Fruit fly (Drosophila melanogaster): Measurements from ENCODE around the gene by.

by gene

DNA sequence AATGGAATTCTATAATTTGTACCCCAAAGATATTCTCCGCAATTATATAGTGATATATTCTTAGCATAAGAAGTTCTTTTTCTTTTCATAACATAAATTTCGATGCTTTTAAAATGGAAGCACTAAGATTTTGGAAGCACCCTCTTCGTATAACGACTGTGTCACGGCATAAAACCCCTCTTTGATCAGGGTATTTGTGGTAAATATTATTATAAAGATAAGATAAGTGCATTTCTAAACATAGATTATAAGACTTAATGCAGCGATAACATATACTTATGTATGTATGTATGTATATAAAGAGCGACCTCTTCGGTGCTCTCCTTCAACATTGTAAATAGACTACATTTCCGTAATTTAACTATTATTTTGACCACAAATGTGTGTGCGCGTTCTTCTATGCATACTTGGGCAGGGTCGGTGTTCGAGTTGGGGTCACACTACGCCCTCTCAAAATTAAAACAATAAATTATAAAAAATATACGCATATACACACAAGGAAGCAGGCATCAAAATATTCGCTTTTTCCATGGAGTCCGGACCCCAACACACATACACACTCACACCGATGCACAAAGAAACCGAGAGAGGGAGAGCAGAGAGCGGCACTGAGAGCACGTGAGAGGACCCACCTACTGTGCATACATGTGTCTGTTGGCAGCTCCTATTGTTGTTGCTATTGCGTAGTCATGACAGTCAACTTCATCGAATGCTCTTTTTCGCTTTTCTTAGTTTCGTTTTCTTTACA lies 17.6 kb upstream of the by start (continued):
- TF ChIP-seq E2f1 (GFP tag; IDR thresholded peaks at IDR 0.05) = no peak
- TF ChIP-seq disco-r (GFP tag; optimal IDR thresholded peaks at IDR 0.05) = no peak
- TF ChIP-seq maf-S (GFP tag; optimal IDR thresholded peaks at IDR 0.05) = no peak
- no peak for TF ChIP-seq CG14667 (GFP tag; IDR thresholded peaks at IDR 0.05)
- TF ChIP-seq yki (optimal IDR thresholded peaks at IDR 0.05) = peak; percentile 96
- TF ChIP-seq otp (GFP tag; IDR thresholded peaks at IDR 0.05) = no peak
- TF ChIP-seq CG18476 (GFP tag; optimal IDR thresholded peaks at IDR 0.05) = no peak
- no peak for TF ChIP-seq fd64A (GFP tag; optimal IDR thresholded peaks at IDR 0.05)
- no peak for TF ChIP-seq CG14860 (GFP tag; IDR thresholded peaks at IDR 0.05; ENCODE audit: partially characterized antibody)
- TF ChIP-seq CG1647 (GFP tag; optimal IDR thresholded peaks at IDR 0.05) = no peak
- no peak for TF ChIP-seq CG32772 (GFP tag; IDR thresholded peaks at IDR 0.05)
- TF ChIP-seq bigmax (GFP tag; optimal IDR thresholded peaks at IDR 0.05) = no peak
- no peak for TF ChIP-seq CG9797 (GFP tag; optimal IDR thresholded peaks at IDR 0.05)
- TF ChIP-seq fd102C (GFP tag; optimal IDR thresholded peaks at IDR 0.05) = no peak
- no peak for TF ChIP-seq CG3407 (GFP tag; optimal IDR thresholded peaks at IDR 0.05)
- TF ChIP-seq CG18619 (GFP tag; optimal IDR thresholded peaks at IDR 0.05) = no peak
- peak; percentile 27 for TF ChIP-seq CG15269 (tag; optimal IDR thresholded peaks at IDR 0.05)
- no peak for TF ChIP-seq Lim3 (GFP tag; IDR thresholded peaks at IDR 0.05)
- no peak for TF ChIP-seq H2.0 (GFP tag; IDR thresholded peaks at IDR 0.05)
- TF ChIP-seq CG5180 (GFP tag; optimal IDR thresholded peaks at IDR 0.05) = peak; percentile 40
- TF ChIP-seq luna (GFP tag; optimal IDR thresholded peaks at IDR 0.05) = no peak
- TF ChIP-seq CG13894 (tag; optimal IDR thresholded peaks at IDR 0.05) = no peak
- TF ChIP-seq grau (tag; optimal IDR thresholded peaks at IDR 0.05) = no peak
- TF ChIP-seq D (optimal IDR thresholded peaks at IDR 0.05) = no peak
- no peak for TF ChIP-seq D (GFP tag; optimal IDR thresholded peaks at IDR 0.05)
- no peak for TF ChIP-seq mam (GFP tag; optimal IDR thresholded peaks at IDR 0.05)
- no peak for TF ChIP-seq dysf (GFP tag; IDR thresholded peaks at IDR 0.05)
- TF ChIP-seq trh (GFP tag; optimal IDR thresholded peaks at IDR 0.05) = no peak
- TF ChIP-seq B-H2 (GFP tag; optimal IDR thresholded peaks at IDR 0.05) = peak; percentile 45
- peak; percentile 14 for TF ChIP-seq CG14710 (tag; optimal IDR thresholded peaks at IDR 0.05)
- no peak for TF ChIP-seq mld (GFP tag; IDR thresholded peaks at IDR 0.05; ENCODE audit: partially characterized antibody)
- no peak for TF ChIP-seq CG1024 (GFP tag; IDR thresholded peaks at IDR 0.05)
- no peak for TF ChIP-seq CG4328 (GFP tag; optimal IDR thresholded peaks at IDR 0.05)
- TF ChIP-seq Dbx (GFP tag; IDR thresholded peaks at IDR 0.05) = no peak
- TF ChIP-seq ac (GFP tag; optimal IDR thresholded peaks at IDR 0.05) = no peak
- TF ChIP-seq CG10565 (GFP tag; optimal IDR thresholded peaks at IDR 0.05) = no peak
- no peak for TF ChIP-seq Chrac-16 (GFP tag; optimal IDR thresholded peaks at IDR 0.05)
- TF ChIP-seq hbn (GFP tag; IDR thresholded peaks at IDR 0.05; ENCODE audit: partially characterized antibody) = no peak
- TF ChIP-seq Eip74EF (GFP tag; optimal IDR thresholded peaks at IDR 0.05) = peak; percentile 34 to 39
- no peak for TF ChIP-seq dan (GFP tag; IDR thresholded peaks at IDR 0.05)
- no peak for TF ChIP-seq CG10431 (GFP tag; optimal IDR thresholded peaks at IDR 0.05)
- no peak for TF ChIP-seq ara (GFP tag; IDR thresholded peaks at IDR 0.05)
- TF ChIP-seq nmo (GFP tag; optimal IDR thresholded peaks at IDR 0.05) = no peak
- no peak for TF ChIP-seq Oli (tag; optimal IDR thresholded peaks at IDR 0.05)
- no peak for TF ChIP-seq al (GFP tag; IDR thresholded peaks at IDR 0.05)
- no peak for TF ChIP-seq gro (GFP tag; optimal IDR thresholded peaks at IDR 0.05)
- peak in 1 of 2 experiments; percentile 80 for TF ChIP-seq Hr78 (GFP tag; optimal IDR thresholded peaks at IDR 0.05)
- no peak for TF ChIP-seq ab (GFP tag; optimal IDR thresholded peaks at IDR 0.05)
- TF ChIP-seq CG11560 (tag; IDR thresholded peaks at IDR 0.05) = no peak
- no peak for TF ChIP-seq NFAT (GFP tag; IDR thresholded peaks at IDR 0.05)
